Worm (Caenorhabditis elegans): ENCODE data around the gene F56C4.1.

DNA sequence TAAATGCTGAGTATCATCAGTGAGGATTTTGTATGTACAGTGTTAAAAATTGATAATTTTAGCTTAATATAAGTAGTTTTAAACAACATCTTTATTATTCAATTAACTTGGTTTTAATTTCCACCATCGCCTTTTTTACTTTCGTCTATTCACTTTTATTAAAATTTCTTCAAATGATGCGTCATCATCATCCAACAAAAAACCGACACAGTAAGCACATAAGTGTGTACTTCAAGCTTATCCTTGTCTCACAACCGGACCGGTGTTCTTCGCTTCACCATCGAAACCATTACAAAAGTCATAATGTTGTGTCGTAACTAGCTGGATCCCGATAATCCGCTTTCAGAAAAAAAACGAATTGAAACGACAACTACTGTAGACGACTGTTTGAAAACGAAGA, 40.2 kb upstream of the F56C4.1 start, which contains the start of gene C43F9.11:
- TF ChIP-seq elt-2 (tag; optimal IDR thresholded peaks at IDR 0.05) = no peak
- no peak for TF ChIP-seq ceh-28 (tag; optimal IDR thresholded peaks at IDR 0.05)
- no peak for TF ChIP-seq snpc-4 (tag; optimal IDR thresholded peaks at IDR 0.05)
- no peak for TF ChIP-seq unc-62 (GFP tag; optimal IDR thresholded peaks at IDR 0.05)
- no peak for TF ChIP-seq pqm-1 (tag; optimal IDR thresholded peaks at IDR 0.05)
- no peak for TF ChIP-seq nhr-28 (tag; optimal IDR thresholded peaks at IDR 0.05)
- no peak for TF ChIP-seq nhr-76 (tag; optimal IDR thresholded peaks at IDR 0.05)
- no peak for TF ChIP-seq pha-4 (tag; optimal IDR thresholded peaks at IDR 0.05)
- no peak for TF ChIP-seq ama-1 (optimal IDR thresholded peaks at IDR 0.05)
- no peak for TF ChIP-seq nhr-77 (tag; optimal IDR thresholded peaks at IDR 0.05)
- no peak for TF ChIP-seq jun-1 (tag; optimal IDR thresholded peaks at IDR 0.05)
- no peak for TF ChIP-seq ceh-82 (tag; optimal IDR thresholded peaks at IDR 0.05)
- TF ChIP-seq unc-39 (tag; optimal IDR thresholded peaks at IDR 0.05) = no peak
- TF ChIP-seq lin-39 (tag; optimal IDR thresholded peaks at IDR 0.05) = no peak
